Fruit fly (Drosophila melanogaster) whole organism, pupa: ENCODE data around the gene HP1e.

ENCODE experiments used
- CG12605 ChIP-seq: fragments of 200-800 bp; sonication (Bioruptor generic); IDR thresholded peaks from 2 replicates; pipeline ENCODE4 v1.3.6; 2022; ENCODE audit warnings: missing biosample characterization, missing genetic modification characterization
- CG4496 ChIP-seq: fragments of 200-800 bp; sonication (Bioruptor generic); IDR thresholded peaks from 3 replicates; pipeline ENCODE4 v1.3.6; 2022; ENCODE audit warnings: missing biosample characterization, missing genetic modification characterization
- EcR ChIP-seq: fragments of 200-800 bp; sonication (Bioruptor generic); optimal IDR thresholded peaks from 3 replicates; lab custom pipeline; 2019; ENCODE audit warnings: missing biosample characterization, missing genetic modification characterization, mild to moderate bottlenecking, moderate library complexity, missing genetic modification reagents
- Pif1A ChIP-seq: fragments of 200-800 bp; sonication (Bioruptor generic); optimal IDR thresholded peaks from 3 replicates; lab custom pipeline; 2016; ENCODE audit warnings: missing biosample characterization, missing genetic modification characterization

dm6 chr3R:9344186-9344790 is 22.7 kb downstream of the HP1e start:
- TF ChIP-seq CG12605 (no peak), EcR (GFP tag; lab: Kevin White, UChicago) (peak; percentile 59), CG4496 (GFP tag; lab: Robert Waterston, UW) (peak; percentile 21; the same call in 1 of the 3 replicates), Pif1A (GFP tag; lab: Kevin White, UChicago) (no peak)
